Fruit fly (Drosophila melanogaster) Kc167 (cell line): ENCODE data around the gene Nepl12.

ENCODE experiments used
- Sin3A ChIP-seq: fragments of >200 bp; optimal IDR thresholded peaks from 2 replicates; lab custom pipeline; 2018; ENCODE audit warnings: missing external identifiers
- psq ChIP-seq: fragments of >200 bp; optimal IDR thresholded peaks from 2 replicates; lab custom pipeline; 2017; ENCODE audit warnings: missing external identifiers

DNA sequence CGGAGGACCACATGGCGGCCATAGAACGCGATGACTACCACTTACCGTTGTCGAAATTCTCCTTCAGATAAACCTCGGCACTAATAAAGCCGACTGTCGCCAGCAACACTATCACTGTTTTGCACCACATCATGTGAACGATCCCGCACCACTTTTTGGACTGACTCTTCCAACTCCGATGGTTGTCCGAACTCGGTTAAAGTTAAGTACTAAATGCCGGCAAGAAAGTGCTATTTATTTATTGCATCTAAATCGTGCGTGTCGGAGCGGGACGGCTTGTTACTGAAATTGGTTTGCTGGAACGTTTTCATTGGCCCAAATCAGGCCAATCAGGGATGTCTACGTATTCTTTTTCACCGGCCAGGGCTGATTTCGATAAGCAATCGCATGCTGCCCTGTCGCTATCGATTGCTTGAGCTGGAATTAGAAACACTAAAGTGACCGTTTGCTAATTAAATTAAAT, 44.7 kb upstream of the Nepl12 start, which contains the start of gene Calr:
- TF ChIP-seq Sin3A (lab: Kevin White, UChicago) (no peak), psq (lab: Kevin White, UChicago) (no peak)
